Worm (Caenorhabditis elegans) whole organism, mixed stage, embryonic: ENCODE data around the gene lsy-2.

Experiments
- M03D4.4 ChIP-seq: sonication (generic microtip); optimal IDR thresholded peaks from 2 replicates; lab custom pipeline; 2017; ENCODE audit warnings: mild to moderate bottlenecking, missing genetic modification characterization, missing compliant biosample characterization
- bed-3 ChIP-seq: fragments of 200-800 bp; sonication (Bioruptor generic); optimal IDR thresholded peaks from 3 replicates; lab custom pipeline; 2018; ENCODE audit warnings: mild to moderate bottlenecking, missing genetic modification characterization, moderate library complexity, missing compliant biosample characterization
- blmp-1 ChIP-seq: fragments of 150-350 bp; optimal IDR thresholded peaks from 2 replicates; lab custom pipeline; 2014; ENCODE audit warnings: missing biosample characterization, missing genetic modification characterization
- ceh-39 ChIP-seq: fragments of 150-350 bp; optimal IDR thresholded peaks from 2 replicates; lab custom pipeline; 2014; ENCODE audit warnings: missing biosample characterization, missing genetic modification characterization
- ceh-43 ChIP-seq: fragments of 200-800 bp; sonication (Bioruptor generic); optimal IDR thresholded peaks from 2 replicates; lab custom pipeline; 2018; ENCODE audit warnings: mild to moderate bottlenecking, missing genetic modification characterization, moderate library complexity, missing compliant biosample characterization
- ceh-83 ChIP-seq: fragments of 200-800 bp; sonication (Bioruptor generic); optimal IDR thresholded peaks from 2 replicates; lab custom pipeline; 2018; ENCODE audit warnings: mild to moderate bottlenecking, missing genetic modification characterization, missing compliant biosample characterization
- ces-1 ChIP-seq: fragments of 150-350 bp; optimal IDR thresholded peaks from 2 replicates; lab custom pipeline; 2014; ENCODE audit warnings: missing biosample characterization, missing genetic modification reagents, missing genetic modification characterization
- cnd-1 ChIP-seq: fragments of 200-800 bp; sonication (Bioruptor generic); optimal IDR thresholded peaks from 2 replicates; lab custom pipeline; 2018; ENCODE audit warnings: mild to moderate bottlenecking, missing genetic modification characterization, missing compliant biosample characterization
- elt-1 ChIP-seq: sonication (generic microtip); optimal IDR thresholded peaks from 2 replicates; lab custom pipeline; 2017; ENCODE audit warnings: missing genetic modification characterization, mild to moderate bottlenecking, missing compliant biosample characterization, antibody characterized with exemption, moderate library complexity, borderline replicate concordance; ENCODE audit not compliant: insufficient read depth
- ham-2 ChIP-seq: fragments of 200-800 bp; sonication (Bioruptor generic); optimal IDR thresholded peaks from 2 replicates; lab custom pipeline; 2018; ENCODE audit warnings: mild to moderate bottlenecking, missing genetic modification characterization, missing compliant biosample characterization
- lin-13 ChIP-seq: fragments of 150-350 bp; optimal IDR thresholded peaks from 2 replicates; lab custom pipeline; 2014; ENCODE audit warnings: missing biosample characterization, missing genetic modification characterization
- lsy-2 ChIP-seq: fragments of 150-350 bp; optimal IDR thresholded peaks from 2 replicates; lab custom pipeline; 2014; ENCODE audit warnings: missing biosample characterization, missing genetic modification characterization
- mab-5 ChIP-seq: fragments of 150-350 bp; optimal IDR thresholded peaks from 2 replicates; lab custom pipeline; 2014; ENCODE audit warnings: missing biosample characterization, missing genetic modification characterization
- mls-2 ChIP-seq: sonication (generic microtip); optimal IDR thresholded peaks from 2 replicates; lab custom pipeline; 2016; ENCODE audit warnings: mild to moderate bottlenecking, missing genetic modification characterization, moderate library complexity, missing compliant biosample characterization
- nhr-2 ChIP-seq: fragments of 150-350 bp; optimal IDR thresholded peaks from 2 replicates; lab custom pipeline; 2014; ENCODE audit warnings: missing biosample characterization, missing genetic modification characterization
- nhr-237 ChIP-seq: fragments of 150-350 bp; optimal IDR thresholded peaks from 2 replicates; lab custom pipeline; 2014; ENCODE audit warnings: missing biosample characterization, missing genetic modification characterization
- nhr-28 ChIP-seq: fragments of 150-350 bp; optimal IDR thresholded peaks from 2 replicates; lab custom pipeline; 2014; ENCODE audit warnings: missing biosample characterization, missing genetic modification characterization
- nhr-76 ChIP-seq: sonication (generic microtip); optimal IDR thresholded peaks from 2 replicates; lab custom pipeline; 2017; ENCODE audit warnings: missing biosample characterization, missing genetic modification characterization
- pha-4 ChIP-seq: fragments of 150-350 bp; optimal IDR thresholded peaks from 2 replicates; lab custom pipeline; 2018; ENCODE audit warnings: missing biosample characterization, missing genetic modification reagents, missing genetic modification characterization
- sem-2 ChIP-seq: fragments of 200-800 bp; sonication (Bioruptor generic); optimal IDR thresholded peaks from 2 replicates; lab custom pipeline; 2018; ENCODE audit warnings: mild to moderate bottlenecking, missing genetic modification characterization, missing compliant biosample characterization
- snpc-4 ChIP-seq: fragments of 150-350 bp; optimal IDR thresholded peaks from 2 replicates; lab custom pipeline; 2014; ENCODE audit warnings: missing biosample characterization, missing genetic modification characterization
- tbx-8 ChIP-seq: fragments of 200-800 bp; sonication (Bioruptor generic); optimal IDR thresholded peaks from 2 replicates; lab custom pipeline; 2018; ENCODE audit warnings: mild to moderate bottlenecking, missing genetic modification characterization, moderate library complexity, missing compliant biosample characterization
- unc-120 ChIP-seq: sonication (generic microtip); optimal IDR thresholded peaks from 2 replicates; lab custom pipeline; 2017; ENCODE audit warnings: missing genetic modification characterization, missing compliant biosample characterization; ENCODE audit not compliant: poor library complexity, severe bottlenecking
- unc-39 ChIP-seq: fragments of 150-350 bp; optimal IDR thresholded peaks from 2 replicates; lab custom pipeline; 2014; ENCODE audit warnings: missing biosample characterization, missing genetic modification characterization

The lsy-2 gene

ce11 chrX:2110603-2111327 is 21.3 kb downstream of the lsy-2 start:
- no peak for TF ChIP-seq mls-2 (tag; lab: Kevin White, UChicago)
- no peak for TF ChIP-seq snpc-4 (tag; lab: Kevin White, UChicago)
- TF ChIP-seq blmp-1 (tag; lab: Kevin White, UChicago), result no peak

- TF ChIP-seq lin-13 (tag; lab: Kevin White, UChicago), result no peak
These were observed 23.5 kb downstream of the lsy-2 start, which contains the start of gene bus-5 for ce11 chrX:2113004-2113403. Gene bus-5, minus strand, starts transcription at chrX:2113104.

ce11 chrX:2114171-2114570 is 24.7 kb downstream of the lsy-2 start:
- TF ChIP-seq elt-1 (peak; percentile 72), ceh-83 (no peak)

- TF ChIP-seq lin-13 (tag; lab: Kevin White, UChicago), result no peak
- no peak for TF ChIP-seq unc-120 (tag; lab: Kevin White, UChicago)
- no peak for TF ChIP-seq tbx-8 (GFP tag; lab: Kevin White, UChicago)
- TF ChIP-seq nhr-237 (tag; lab: Kevin White, UChicago), result no peak
- TF ChIP-seq M03D4.4 (tag; lab: Kevin White, UChicago), result no peak
- no peak for TF ChIP-seq sem-2 (GFP tag; lab: Kevin White, UChicago)
- peak; percentile 61 for TF ChIP-seq elt-1
These were observed 26.9 kb downstream of the lsy-2 start for ce11 chrX:2116304-2116867.

ce11 chrX:2118162-2118561 is 28.7 kb downstream of the lsy-2 start, which contains the start of gene swip-10:
Gene swip-10, minus strand, starts transcription at chrX:2118262.
- TF ChIP-seq lsy-2 (tag; lab: Kevin White, UChicago) (no peak), pha-4 (tag; lab: Kevin White, UChicago) (no peak), nhr-237 (tag; lab: Kevin White, UChicago) (no peak), unc-120 (tag; lab: Kevin White, UChicago) (no peak), cnd-1 (no peak), ces-1 (GFP tag; lab: Kevin White, UChicago) (no peak), sem-2 (GFP tag; lab: Kevin White, UChicago) (no peak), ceh-43 (no peak), blmp-1 (tag; lab: Kevin White, UChicago) (no peak), mab-5 (no peak)

- TF ChIP-seq blmp-1 (tag; lab: Kevin White, UChicago) (no peak), unc-120 (tag; lab: Kevin White, UChicago) (no peak), pha-4 (tag; lab: Kevin White, UChicago) (no peak), bed-3 (GFP tag; lab: Kevin White, UChicago) (no peak)
These were observed 31.5 kb downstream of the lsy-2 start, which contains the start of gene gpa-5 for ce11 chrX:2120961-2121360. Gene gpa-5, minus strand, starts transcription at chrX:2121061.

- TF ChIP-seq unc-39 (tag; lab: Kevin White, UChicago) (no peak), mab-5 (no peak), nhr-76 (tag; lab: Kevin White, UChicago) (no peak), tbx-8 (GFP tag; lab: Kevin White, UChicago) (no peak), nhr-2 (tag; lab: Kevin White, UChicago) (no peak), nhr-28 (no peak), pha-4 (tag; lab: Kevin White, UChicago) (no peak), mls-2 (tag; lab: Kevin White, UChicago) (no peak), M03D4.4 (tag; lab: Kevin White, UChicago) (no peak), ham-2 (GFP tag; lab: Kevin White, UChicago) (no peak)
These were observed 40.6 kb downstream of the lsy-2 start, which contains the start of gene F53B1.8 for ce11 chrX:2130141-2130540. Gene F53B1.8, minus strand, starts transcription at chrX:2130241.

DNA sequence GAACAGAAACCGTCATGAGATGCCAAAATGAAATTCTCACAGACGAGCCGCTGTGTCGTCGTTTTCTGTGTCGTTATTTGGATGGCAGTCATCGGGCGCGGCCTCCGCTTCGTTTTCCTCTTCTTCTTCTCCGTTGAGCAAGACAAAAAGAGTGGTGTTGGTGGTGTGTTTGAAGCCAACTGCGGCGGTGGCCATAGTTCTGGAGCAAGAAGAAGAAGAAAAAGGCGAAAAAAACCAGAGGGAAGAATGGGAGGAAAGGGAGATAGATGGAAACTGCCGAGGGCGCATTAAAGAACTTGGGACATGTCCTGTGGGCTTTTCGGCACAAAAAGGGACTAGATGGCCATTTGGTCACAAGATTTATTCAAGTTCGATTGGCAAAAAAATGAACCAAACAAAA is 42.1 kb downstream of the lsy-2 start, which contains the start of gene F53B1.9:
Gene F53B1.9 (minus strand): TSS at position 195 of the 400 bp plus-strand sequence.
- no peak for TF ChIP-seq ceh-39 (tag; lab: Kevin White, UChicago)
- peak; percentile 2 for TF ChIP-seq ces-1 (GFP tag; lab: Kevin White, UChicago)
